Fruit fly (Drosophila melanogaster) whole organism, embryonic: Measurements from ENCODE around the gene Act87E.

Source experiments
- Ada2b ChIP-seq: fragments of 200-800 bp; sonication (Bioruptor generic); IDR thresholded peaks from 2 replicates; pipeline ENCODE4 v1.3.6; 2022; ENCODE audit warnings: missing biosample characterization, missing genetic modification characterization
- Antp ChIP-seq: fragments of 200-800 bp; sonication (Bioruptor generic); optimal IDR thresholded peaks from 3 replicates; lab custom pipeline; 2016; ENCODE audit warnings: missing biosample characterization, missing genetic modification characterization
- B-H1 ChIP-seq: fragments of 200-800 bp; sonication (Bioruptor generic); IDR thresholded peaks from 3 replicates; pipeline ENCODE4 v1.3.6; 2022; ENCODE audit warnings: missing biosample characterization, missing genetic modification characterization
- B-H2 ChIP-seq: fragments of 200-800 bp; sonication (Bioruptor generic); optimal IDR thresholded peaks from 2 replicates; lab custom pipeline; 2018; ENCODE audit warnings: missing biosample characterization, mild to moderate bottlenecking, missing genetic modification characterization
- CG10565 ChIP-seq: fragments of 200-800 bp; sonication (Bioruptor generic); optimal IDR thresholded peaks from 3 replicates; lab custom pipeline; 2016; ENCODE audit warnings: missing biosample characterization, mild to moderate bottlenecking, missing genetic modification characterization
- CG11093 ChIP-seq: fragments of 200-800 bp; sonication (Bioruptor generic); IDR thresholded peaks from 3 replicates; pipeline ENCODE4 v1.3.6; 2022; ENCODE audit warnings: missing biosample characterization, missing genetic modification characterization
- CG11723 ChIP-seq: fragments of 200-800 bp; sonication (Bioruptor generic); optimal IDR thresholded peaks from 2 replicates; lab custom pipeline; 2017; ENCODE audit warnings: missing biosample characterization, mild to moderate bottlenecking, missing genetic modification characterization
- CG15011 ChIP-seq: fragments of 200-800 bp; sonication (Bioruptor generic); optimal IDR thresholded peaks from 3 replicates; lab custom pipeline; 2018; ENCODE audit warnings: missing biosample characterization, mild to moderate bottlenecking, missing genetic modification characterization
- CG17328 ChIP-seq: fragments of 200-800 bp; sonication (Bioruptor generic); IDR thresholded peaks from 2 replicates; pipeline ENCODE4 v1.3.6; 2022; ENCODE audit warnings: missing biosample characterization, missing genetic modification characterization
- CG43689 ChIP-seq: fragments of 200-800 bp; sonication (Bioruptor generic); IDR thresholded peaks from 2 replicates; pipeline ENCODE4 v1.3.6; 2022; ENCODE audit warnings: missing biosample characterization, missing genetic modification characterization
- CG5245 ChIP-seq: fragments of 200-800 bp; sonication (Bioruptor generic); optimal IDR thresholded peaks from 3 replicates; lab custom pipeline; 2016; ENCODE audit warnings: missing biosample characterization, missing genetic modification characterization
- CG7786 ChIP-seq: fragments of 200-800 bp; sonication (Bioruptor generic); optimal IDR thresholded peaks from 2 replicates; lab custom pipeline; 2016; ENCODE audit warnings: missing biosample characterization, missing genetic modification characterization
- CG7928 ChIP-seq: fragments of 200-800 bp; sonication (Bioruptor generic); optimal IDR thresholded peaks from 2 replicates; lab custom pipeline; 2017; ENCODE audit warnings: missing biosample characterization, mild to moderate bottlenecking, missing genetic modification characterization
- CG8290 ChIP-seq, 3 experiments: fragments of 200-800 bp; sonication (Bioruptor generic); optimal IDR thresholded peaks; 2 replicates each; lab custom pipeline; 2016 to 2019; ENCODE audit warnings: missing biosample characterization in 3 of 3, missing genetic modification characterization in 3 of 3, mild to moderate bottlenecking in 2 of 3, moderate library complexity in 1 of 3
- CrebB ChIP-seq: fragments of 200-800 bp; sonication (Bioruptor generic); optimal IDR thresholded peaks from 3 replicates; lab custom pipeline; 2018; ENCODE audit warnings: missing biosample characterization, mild to moderate bottlenecking, missing genetic modification characterization
- Dad ChIP-seq: fragments of 200-800 bp; sonication (Bioruptor generic); optimal IDR thresholded peaks from 3 replicates; lab custom pipeline; 2016; ENCODE audit warnings: missing biosample characterization, missing genetic modification characterization
- Ets97D ChIP-seq: fragments of 200-800 bp; sonication (Bioruptor generic); optimal IDR thresholded peaks from 3 replicates; lab custom pipeline; 2016; ENCODE audit warnings: missing biosample characterization, missing genetic modification characterization
- Fer2 ChIP-seq: fragments of 200-800 bp; sonication (Bioruptor generic); optimal IDR thresholded peaks from 2 replicates; lab custom pipeline; 2018; ENCODE audit warnings: missing biosample characterization, mild to moderate bottlenecking, missing genetic modification characterization, moderate library complexity
- Fer3 ChIP-seq: fragments of 200-800 bp; sonication (Bioruptor generic); optimal IDR thresholded peaks from 2 replicates; lab custom pipeline; 2018; ENCODE audit warnings: missing biosample characterization, mild to moderate bottlenecking, missing genetic modification characterization, moderate library complexity
- H15 ChIP-seq: fragments of 200-800 bp; sonication (Bioruptor generic); IDR thresholded peaks from 3 replicates; pipeline ENCODE4 v1.3.6; 2022; ENCODE audit warnings: missing biosample characterization, missing genetic modification characterization
- HLH54F ChIP-seq: fragments of 200-800 bp; sonication (Bioruptor generic); optimal IDR thresholded peaks from 3 replicates; lab custom pipeline; 2016; ENCODE audit warnings: missing biosample characterization, missing genetic modification characterization
- Lhr ChIP-seq: fragments of 200-800 bp; sonication (Bioruptor generic); optimal IDR thresholded peaks from 3 replicates; lab custom pipeline; 2017; ENCODE audit warnings: mild to moderate bottlenecking, missing biosample characterization, missing genetic modification reagents, missing genetic modification characterization
- Lim3 ChIP-seq: fragments of 200-800 bp; sonication (Bioruptor generic); IDR thresholded peaks from 2 replicates; pipeline ENCODE4 v1.3.6; 2022; ENCODE audit warnings: missing biosample characterization, missing genetic modification characterization
- Neu2 ChIP-seq: fragments of 200-800 bp; sonication (Bioruptor generic); optimal IDR thresholded peaks from 3 replicates; lab custom pipeline; 2016; ENCODE audit warnings: missing biosample characterization, missing genetic modification characterization, borderline replicate concordance
- NfI ChIP-seq: fragments of 200-800 bp; sonication (Bioruptor generic); optimal IDR thresholded peaks from 3 replicates; lab custom pipeline; 2018; ENCODE audit warnings: missing biosample characterization, mild to moderate bottlenecking, missing genetic modification characterization, moderate library complexity
- Poxn ChIP-seq: fragments of 200-800 bp; sonication (Bioruptor generic); IDR thresholded peaks from 2 replicates; pipeline ENCODE4 v1.3.6; 2022; ENCODE audit warnings: missing biosample characterization, missing genetic modification characterization
- Vsx1 ChIP-seq: fragments of 200-800 bp; sonication (Bioruptor generic); optimal IDR thresholded peaks from 2 replicates; lab custom pipeline; 2017; ENCODE audit warnings: missing biosample characterization, mild to moderate bottlenecking, missing genetic modification characterization, missing genetic modification reagents
- ara ChIP-seq: fragments of 200-800 bp; sonication (Bioruptor generic); IDR thresholded peaks from 2 replicates; pipeline ENCODE4 v1.3.6; 2022; ENCODE audit warnings: missing biosample characterization, missing genetic modification characterization
- bbx ChIP-seq: fragments of 200-800 bp; sonication (Bioruptor generic); IDR thresholded peaks from 2 replicates; pipeline ENCODE4 v1.3.6; 2022; ENCODE audit warnings: missing biosample characterization, missing genetic modification characterization; ENCODE audit not compliant: partially characterized antibody
- chm ChIP-seq: fragments of 200-800 bp; sonication (Bioruptor generic); IDR thresholded peaks from 2 replicates; pipeline ENCODE4 v1.3.6; 2022; ENCODE audit warnings: missing biosample characterization, missing genetic modification characterization
- crol ChIP-seq: fragments of 200-800 bp; sonication (Bioruptor generic); IDR thresholded peaks from 2 replicates; pipeline ENCODE4 v1.3.6; 2022; ENCODE audit warnings: missing biosample characterization, missing genetic modification characterization
- ewg ChIP-seq: fragments of 200-800 bp; sonication (Bioruptor generic); optimal IDR thresholded peaks from 3 replicates; lab custom pipeline; 2017; ENCODE audit warnings: mild to moderate bottlenecking, missing biosample characterization, missing genetic modification reagents, missing genetic modification characterization
- gce ChIP-seq: fragments of 200-800 bp; sonication (Bioruptor generic); IDR thresholded peaks from 3 replicates; pipeline ENCODE4 v1.3.6; 2022; ENCODE audit warnings: missing biosample characterization, missing genetic modification characterization
- grn ChIP-seq: fragments of 200-800 bp; sonication (Bioruptor generic); optimal IDR thresholded peaks from 3 replicates; lab custom pipeline; 2017; ENCODE audit warnings: missing biosample characterization, missing genetic modification characterization
- hbn ChIP-seq: fragments of 200-800 bp; sonication (Bioruptor generic); IDR thresholded peaks from 2 replicates; pipeline ENCODE4 v1.3.6; 2022; ENCODE audit warnings: missing biosample characterization, missing genetic modification characterization; ENCODE audit not compliant: partially characterized antibody
- hth ChIP-seq: fragments of >200 bp; optimal IDR thresholded peaks from 2 replicates; lab custom pipeline; 2017; ENCODE audit warnings: inconsistent platforms
- kni ChIP-seq: fragments of 200-800 bp; sonication (Bioruptor generic); optimal IDR thresholded peaks from 3 replicates; lab custom pipeline; 2017; ENCODE audit warnings: mild to moderate bottlenecking, missing biosample characterization, missing genetic modification reagents, missing genetic modification characterization
- nerfin-2 ChIP-seq: fragments of 200-800 bp; sonication (Bioruptor generic); IDR thresholded peaks from 2 replicates; pipeline ENCODE4 v1.3.6; 2022; ENCODE audit warnings: missing biosample characterization, missing genetic modification characterization; ENCODE audit not compliant: partially characterized antibody
- nmo ChIP-seq: fragments of 200-800 bp; sonication (Bioruptor generic); optimal IDR thresholded peaks from 2 replicates; lab custom pipeline; 2018; ENCODE audit warnings: missing biosample characterization, mild to moderate bottlenecking, missing genetic modification characterization, moderate library complexity
- onecut ChIP-seq: fragments of 200-800 bp; sonication (Bioruptor generic); IDR thresholded peaks from 2 replicates; pipeline ENCODE4 v1.3.6; 2022; ENCODE audit warnings: missing biosample characterization, missing genetic modification characterization
- org-1 ChIP-seq: fragments of 200-800 bp; sonication (Bioruptor generic); optimal IDR thresholded peaks from 2 replicates; lab custom pipeline; 2017; ENCODE audit warnings: missing biosample characterization, missing genetic modification characterization
- sisA ChIP-seq: fragments of 200-800 bp; sonication (Bioruptor generic); IDR thresholded peaks from 2 replicates; pipeline ENCODE4 v1.3.6; 2022; ENCODE audit warnings: missing biosample characterization, missing genetic modification characterization
- sr ChIP-seq: fragments of 200-800 bp; sonication (Bioruptor generic); IDR thresholded peaks from 3 replicates; pipeline ENCODE4 v1.3.6; 2022; ENCODE audit warnings: missing biosample characterization, missing genetic modification characterization
- tna ChIP-seq: fragments of 200-800 bp; sonication (Bioruptor generic); IDR thresholded peaks from 2 replicates; pipeline ENCODE4 v1.3.6; 2022; ENCODE audit warnings: missing biosample characterization, missing genetic modification characterization; ENCODE audit not compliant: partially characterized antibody
- toy ChIP-seq: fragments of 200-800 bp; sonication (Bioruptor generic); IDR thresholded peaks from 2 replicates; pipeline ENCODE4 v1.3.6; 2022; ENCODE audit warnings: missing biosample characterization, missing genetic modification characterization
- trh ChIP-seq: fragments of 200-800 bp; sonication (Bioruptor generic); optimal IDR thresholded peaks from 2 replicates; lab custom pipeline; 2016; ENCODE audit warnings: missing biosample characterization, missing genetic modification characterization
- tup ChIP-seq: fragments of 200-800 bp; sonication (Bioruptor generic); optimal IDR thresholded peaks from 2 replicates; lab custom pipeline; 2016; ENCODE audit warnings: missing biosample characterization, mild to moderate bottlenecking, missing genetic modification characterization, moderate library complexity
- unpg ChIP-seq: fragments of 200-800 bp; sonication (Bioruptor generic); optimal IDR thresholded peaks from 3 replicates; lab custom pipeline; 2018; ENCODE audit warnings: missing biosample characterization, mild to moderate bottlenecking, missing genetic modification characterization, moderate library complexity
- vnd ChIP-seq: fragments of 200-800 bp; sonication (Bioruptor generic); IDR thresholded peaks from 3 replicates; pipeline ENCODE4 v1.3.6; 2022; ENCODE audit warnings: missing biosample characterization, missing genetic modification characterization; ENCODE audit not compliant: partially characterized antibody
- yki ChIP-seq: fragments of >200 bp; optimal IDR thresholded peaks from 3 replicates; lab custom pipeline; 2018
- zen2 ChIP-seq: fragments of 200-800 bp; sonication (Bioruptor generic); IDR thresholded peaks from 3 replicates; pipeline ENCODE4 v1.3.6; 2022; ENCODE audit warnings: missing biosample characterization, missing genetic modification characterization; ENCODE audit not compliant: partially characterized antibody

Gene Act87E

DNA sequence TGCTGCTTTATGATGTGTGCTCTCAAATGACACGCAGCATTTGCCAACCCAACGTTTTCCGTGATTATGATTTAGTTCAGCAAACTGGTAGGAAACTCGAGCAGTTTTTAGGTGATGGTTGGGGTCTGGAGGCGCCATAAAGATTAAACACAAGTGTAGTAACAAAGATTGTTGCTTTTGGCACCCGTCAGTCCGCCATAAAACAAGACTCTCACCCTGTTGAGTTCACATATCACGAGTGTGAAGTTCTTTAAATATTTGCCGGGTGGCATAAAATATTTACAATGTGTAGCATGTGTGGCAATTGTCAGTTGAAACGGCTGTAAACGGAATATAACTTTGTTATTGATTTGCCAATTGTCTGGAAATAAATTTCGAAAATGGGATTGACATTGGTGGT is 15.9 kb downstream of the Act87E start (continued):
- TF ChIP-seq Antp (GFP tag; lab: Kevin White, UChicago) (no peak), chm (GFP tag; lab: Robert Waterston, UW) (0 out of 2 replicates have a peak, but pooled peaks have one; percentile 33), B-H1 (GFP tag; lab: Robert Waterston, UW) (no peak), Ada2b (GFP tag; lab: Robert Waterston, UW) (no peak), Lim3 (no peak), sr (GFP tag; lab: Robert Waterston, UW) (no peak), B-H2 (GFP tag; lab: Kevin White, UChicago) (peak; percentile 17), toy (GFP tag; lab: Robert Waterston, UW) (no peak), CG11723 (GFP tag; lab: Kevin White, UChicago) (no peak), NfI (GFP tag; lab: Kevin White, UChicago) (peak; percentile 8), nerfin-2 (GFP tag; lab: Robert Waterston, UW) (no peak), kni (GFP tag; lab: Kevin White, UChicago) (no peak), crol (GFP tag; lab: Robert Waterston, UW) (no peak), Neu2 (GFP tag; lab: Kevin White, UChicago) (no peak), zen2 (no peak), grn (GFP tag; lab: Kevin White, UChicago) (no peak), CG15011 (no peak), CG11093 (GFP tag; lab: Robert Waterston, UW) (no peak), onecut (GFP tag; lab: Robert Waterston, UW) (no peak), hth (no peak), Lhr (GFP tag; lab: Kevin White, UChicago) (no peak), Poxn (no peak), ewg (GFP tag; lab: Kevin White, UChicago) (no peak), Fer2 (tag; lab: Kevin White, UChicago) (peak; percentile 9), CG5245 (no peak), H15 (no peak), trh (GFP tag; lab: Kevin White, UChicago) (no peak), gce (GFP tag; lab: Robert Waterston, UW) (no peak), vnd (no peak), tna (no peak), CG7786 (GFP tag; lab: Kevin White, UChicago) (no peak), HLH54F (no peak), CG7928 (GFP tag; lab: Kevin White, UChicago) (no peak), Fer3 (tag; lab: Kevin White, UChicago) (peak; percentile 24), Dad (GFP tag; lab: Kevin White, UChicago) (no peak), Ets97D (GFP tag; lab: Kevin White, UChicago) (no peak), CG8290 (GFP tag; optimal IDR thresholded peaks at IDR 0.05; lab: Kevin White, UChicago) (no peak), CG8290 (tag; optimal IDR thresholded peaks at IDR 0.05; lab: Kevin White, UChicago) (peak in 1 of 2 experiments; percentile 59), Vsx1 (GFP tag; lab: Kevin White, UChicago) (no peak), CrebB (tag; lab: Kevin White, UChicago) (peak; percentile 2), tup (GFP tag; lab: Kevin White, UChicago) (no peak), hbn (GFP tag; lab: Robert Waterston, UW) (no peak), CG17328 (GFP tag; lab: Robert Waterston, UW) (no peak), unpg (GFP tag; lab: Kevin White, UChicago) (peak; percentile 48), sisA (GFP tag; lab: Robert Waterston, UW) (no peak), nmo (GFP tag; lab: Kevin White, UChicago) (no peak), CG43689 (no peak), yki (lab: Kevin White, UChicago) (no peak), org-1 (GFP tag; lab: Kevin White, UChicago) (no peak), CG10565 (GFP tag; lab: Kevin White, UChicago) (no peak), bbx (GFP tag; lab: Robert Waterston, UW) (no peak), ara (GFP tag; lab: Robert Waterston, UW) (no peak)
